Worm (Caenorhabditis elegans) whole organism, late embryonic: ENCODE results near the gene nhr-243.
"Not testable (repeated sequence)": the region's sequence is repeated elsewhere in the genome, so short reads cannot be mapped to it uniquely, and the experiment has no call there.

Experiments used
- T23F11.4 ChIP-seq: fragments of 200-800 bp; sonication (Bioruptor generic); optimal IDR thresholded peaks from 2 replicates; lab custom pipeline; 2018; ENCODE audit warnings: mild to moderate bottlenecking, missing genetic modification characterization, missing compliant biosample characterization
- ama-1 ChIP-seq: fragments of 150-350 bp; optimal IDR thresholded peaks from 2 replicates; lab custom pipeline; 2014
- ceh-6 ChIP-seq: fragments of 200-800 bp; sonication (Bioruptor generic); optimal IDR thresholded peaks from 2 replicates; lab custom pipeline; 2018; ENCODE audit warnings: mild to moderate bottlenecking, missing genetic modification characterization, missing compliant biosample characterization
- dve-1 ChIP-seq: sonication (generic microtip); optimal IDR thresholded peaks from 2 replicates; lab custom pipeline; 2017; ENCODE audit warnings: antibody characterized with exemption, mild to moderate bottlenecking, missing genetic modification characterization, missing compliant biosample characterization
- fkh-10 ChIP-seq: fragments of 150-350 bp; optimal IDR thresholded peaks from 2 replicates; lab custom pipeline; 2014; ENCODE audit warnings: missing biosample characterization, missing genetic modification reagents, missing genetic modification characterization
- pat-9 ChIP-seq: fragments of 200-800 bp; sonication (Bioruptor generic); optimal IDR thresholded peaks from 2 replicates; lab custom pipeline; 2018; ENCODE audit warnings: mild to moderate bottlenecking, missing genetic modification characterization, moderate library complexity, missing compliant biosample characterization
- pqm-1 ChIP-seq: sonication (generic microtip); optimal IDR thresholded peaks from 2 replicates; lab custom pipeline; 2016; ENCODE audit warnings: missing genetic modification characterization, missing compliant biosample characterization
- tbx-7 ChIP-seq: sonication (generic microtip); optimal IDR thresholded peaks from 2 replicates; lab custom pipeline; 2016; ENCODE audit warnings: missing genotype, missing genetic modification characterization, missing compliant biosample characterization
- unc-55 ChIP-seq: sonication (generic microtip); optimal IDR thresholded peaks from 2 replicates; lab custom pipeline; 2017; ENCODE audit warnings: missing biosample characterization, missing genetic modification reagents, missing genetic modification characterization
- unc-86 ChIP-seq: sonication (generic microtip); optimal IDR thresholded peaks from 2 replicates; lab custom pipeline; 2016; ENCODE audit warnings: missing genetic modification characterization, missing compliant biosample characterization

DNA sequence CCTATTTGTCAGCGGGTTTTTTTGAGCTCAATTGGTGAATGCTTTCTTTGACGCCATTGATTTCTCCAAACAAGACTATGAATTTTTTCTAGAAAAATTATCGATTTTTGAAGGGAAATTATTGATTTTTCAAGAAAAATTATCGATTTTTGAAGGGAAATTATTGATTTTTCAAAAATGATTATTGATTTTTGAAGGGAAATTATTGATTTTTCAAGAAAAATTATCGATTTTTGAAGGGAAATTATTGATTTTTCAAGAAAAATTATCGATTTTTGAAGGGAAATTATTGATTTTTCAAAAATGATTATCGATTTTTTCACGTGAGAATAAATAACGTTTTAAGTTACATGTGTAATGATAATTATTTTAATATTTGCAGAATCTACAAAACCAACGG lies 40.5 kb upstream of the nhr-243 start:
- not testable (repeated sequence) for TF ChIP-seq unc-55 (GFP tag; lab: Kevin White, UChicago); pqm-1; ceh-6 (GFP tag; lab: Kevin White, UChicago); tbx-7 (tag; lab: Kevin White, UChicago); ama-1 (lab: Kevin White, UChicago); unc-86 (tag; lab: Kevin White, UChicago); pat-9; dve-1 (tag; lab: Kevin White, UChicago); fkh-10; T23F11.4
